Worm (Caenorhabditis elegans) whole organism, late embryonic: ENCODE measurements around the gene best-17.
A peak's percentile ranks its signal among the peaks of the same experiment; 100 is the strongest.

Experiments used
- C08G9.2 ChIP-seq: sonication (generic microtip); optimal IDR thresholded peaks from 2 replicates; lab custom pipeline; 2016; ENCODE audit warnings: mild to moderate bottlenecking, missing genetic modification characterization, moderate library complexity, missing compliant biosample characterization
- ama-1 ChIP-seq: fragments of 150-350 bp; optimal IDR thresholded peaks from 2 replicates; lab custom pipeline; 2014
- ceh-30 ChIP-seq: fragments of 150-350 bp; optimal IDR thresholded peaks from 2 replicates; lab custom pipeline; 2014; ENCODE audit warnings: missing biosample characterization, missing genetic modification characterization
- dmd-4 ChIP-seq: sonication (generic microtip); optimal IDR thresholded peaks from 2 replicates; lab custom pipeline; 2016; ENCODE audit warnings: borderline replicate concordance, missing genetic modification characterization, missing compliant biosample characterization
- dve-1 ChIP-seq: sonication (generic microtip); optimal IDR thresholded peaks from 2 replicates; lab custom pipeline; 2017; ENCODE audit warnings: antibody characterized with exemption, mild to moderate bottlenecking, missing genetic modification characterization, missing compliant biosample characterization
- hlh-30 ChIP-seq: sonication (generic microtip); optimal IDR thresholded peaks from 2 replicates; lab custom pipeline; 2017; ENCODE audit warnings: antibody characterized with exemption, missing genetic modification characterization, missing compliant biosample characterization; ENCODE audit not compliant: insufficient read depth
- nhr-232 ChIP-seq: sonication (generic microtip); optimal IDR thresholded peaks from 2 replicates; lab custom pipeline; 2016; ENCODE audit warnings: missing genetic modification characterization, missing compliant biosample characterization
- pat-9 ChIP-seq: fragments of 200-800 bp; sonication (Bioruptor generic); optimal IDR thresholded peaks from 2 replicates; lab custom pipeline; 2018; ENCODE audit warnings: mild to moderate bottlenecking, missing genetic modification characterization, moderate library complexity, missing compliant biosample characterization
- ref-2 ChIP-seq: sonication (generic microtip); optimal IDR thresholded peaks from 2 replicates; lab custom pipeline; 2016; ENCODE audit warnings: missing genetic modification characterization, missing compliant biosample characterization
- sdc-2 ChIP-seq: sonication (generic microtip); optimal IDR thresholded peaks from 2 replicates; lab custom pipeline; 2016; ENCODE audit warnings: missing genotype, missing genetic modification characterization, missing compliant biosample characterization
- sox-4 ChIP-seq: sonication (generic microtip); optimal IDR thresholded peaks from 2 replicates; lab custom pipeline; 2017; ENCODE audit warnings: mild to moderate bottlenecking, missing genetic modification characterization, inconsistent platforms, missing compliant biosample characterization
- tbx-2 ChIP-seq: sonication (generic microtip); optimal IDR thresholded peaks from 2 replicates; lab custom pipeline; 2016; ENCODE audit warnings: missing genetic modification characterization, missing compliant biosample characterization

- TF ChIP-seq ref-2 (tag; lab: Kevin White, UChicago) (no peak), ceh-30 (tag; lab: Kevin White, UChicago) (no peak), dve-1 (tag; lab: Kevin White, UChicago) (no peak), sdc-2 (tag; lab: Kevin White, UChicago) (no peak), tbx-2 (tag; lab: Kevin White, UChicago) (peak; percentile 22), dmd-4 (tag; lab: Kevin White, UChicago) (no peak), sox-4 (tag; lab: Kevin White, UChicago) (no peak), pat-9 (tag; lab: Kevin White, UChicago) (no peak), C08G9.2 (tag; lab: Kevin White, UChicago) (no peak), nhr-232 (tag; lab: Kevin White, UChicago) (no peak), hlh-30 (tag; lab: Kevin White, UChicago) (no peak), ama-1 (no peak)
These were observed 37.8 kb upstream of the best-17 start for ce11 chrIII:647248-647647.
